Worm (Caenorhabditis elegans) whole organism, L4 larva: ENCODE results near the gene Y54G2A.37.

Experiments
- F44E2.7 ChIP-seq: fragments of 200-800 bp; sonication (Bioruptor generic); IDR thresholded peaks from 2 replicates; pipeline ENCODE4 v2.1.2; 2022; ENCODE audit warnings: missing genetic modification characterization, missing compliant biosample characterization
- F49E8.2 ChIP-seq: sonication (generic microtip); optimal IDR thresholded peaks from 2 replicates; lab custom pipeline; 2016; ENCODE audit warnings: missing compliant biosample characterization, mild to moderate bottlenecking, missing genetic modification characterization, borderline replicate concordance
- R02D3.7 ChIP-seq: fragments of 150-350 bp; sonication (generic microtip); optimal IDR thresholded peaks from 3 replicates; lab custom pipeline; 2014; ENCODE audit warnings: missing biosample characterization, missing genetic modification characterization
- Y48G9A.11 ChIP-seq: fragments of 200-800 bp; sonication (Bioruptor generic); IDR thresholded peaks from 2 replicates; pipeline ENCODE4 v1.3.6; 2022; ENCODE audit warnings: missing genetic modification reagents, missing genetic modification characterization, missing compliant biosample characterization
- Y5F2A.4 ChIP-seq: fragments of 200-800 bp; sonication (Bioruptor generic); optimal IDR thresholded peaks from 2 replicates; lab custom pipeline; 2018; ENCODE audit warnings: mild to moderate bottlenecking, missing genetic modification characterization, missing compliant biosample characterization
- Y75B8A.6 ChIP-seq: fragments of 200-800 bp; sonication (Bioruptor generic); IDR thresholded peaks from 2 replicates; pipeline ENCODE4 v1.3.6; 2022; ENCODE audit warnings: missing genetic modification reagents, missing genetic modification characterization, missing compliant biosample characterization
- aha-1 ChIP-seq: fragments of 150-350 bp; peaks from one replicate; lab custom pipeline; 2014; ENCODE audit warnings: missing biosample characterization, missing genetic modification characterization
- aly-2 ChIP-seq: sonication (generic microtip); optimal IDR thresholded peaks from 2 replicates; lab custom pipeline; 2018; ENCODE audit warnings: missing biosample characterization, missing genetic modification characterization
- ctbp-1 ChIP-seq: fragments of 200-800 bp; sonication (Bioruptor generic); IDR thresholded peaks from 2 replicates; pipeline ENCODE4 v1.3.6; 2022; ENCODE audit warnings: missing genetic modification reagents, missing genetic modification characterization, missing compliant biosample characterization
- daf-19 ChIP-seq: fragments of 200-800 bp; sonication (Bioruptor generic); conservative IDR thresholded peaks from 2 replicates; pipeline ENCODE4 v1.3.6; 2022; ENCODE audit warnings: missing genetic modification characterization, missing compliant biosample characterization
- dmd-6 ChIP-seq: fragments of 200-800 bp; sonication (Bioruptor generic); IDR thresholded peaks from 2 replicates; pipeline ENCODE4 v1.3.6; 2022; ENCODE audit warnings: missing genetic modification reagents, missing genetic modification characterization, missing compliant biosample characterization
- dmd-8 ChIP-seq: fragments of 200-800 bp; sonication (Bioruptor generic); IDR thresholded peaks from 2 replicates; pipeline ENCODE4 v1.3.6; 2022; ENCODE audit warnings: missing genetic modification characterization, missing compliant biosample characterization
- dmd-9 ChIP-seq: fragments of 200-800 bp; sonication (Bioruptor generic); IDR thresholded peaks from 2 replicates; pipeline ENCODE4 v1.3.6; 2022; ENCODE audit warnings: missing genetic modification reagents, missing genetic modification characterization, missing compliant biosample characterization
- duxl-1 ChIP-seq: sonication (generic microtip); optimal IDR thresholded peaks from 2 replicates; lab custom pipeline; 2016; ENCODE audit warnings: mild to moderate bottlenecking, missing genetic modification characterization, moderate library complexity, missing compliant biosample characterization; ENCODE audit not compliant: poor library complexity
- dve-1 ChIP-seq: sonication (generic microtip); optimal IDR thresholded peaks from 2 replicates; lab custom pipeline; 2017; ENCODE audit warnings: antibody characterized with exemption, mild to moderate bottlenecking, missing genetic modification characterization, missing compliant biosample characterization; ENCODE audit not compliant: insufficient read depth
- fkh-10 ChIP-seq: fragments of 150-350 bp; optimal IDR thresholded peaks from 2 replicates; lab custom pipeline; 2014; ENCODE audit warnings: missing biosample characterization, missing genetic modification reagents, missing genetic modification characterization
- fos-1 ChIP-seq: fragments of 150-350 bp; optimal IDR thresholded peaks from 2 replicates; lab custom pipeline; 2014; ENCODE audit warnings: missing biosample characterization, missing genetic modification characterization
- gei-8 ChIP-seq: fragments of 200-800 bp; sonication (Bioruptor generic); optimal IDR thresholded peaks from 2 replicates; lab custom pipeline; 2018; ENCODE audit warnings: mild to moderate bottlenecking, missing genetic modification characterization, missing compliant biosample characterization
- hlh-30 ChIP-seq: sonication (generic microtip); optimal IDR thresholded peaks from 2 replicates; lab custom pipeline; 2017; ENCODE audit warnings: antibody characterized with exemption, mild to moderate bottlenecking, missing genetic modification characterization, missing compliant biosample characterization; ENCODE audit not compliant: insufficient read depth
- jun-1 ChIP-seq: fragments of 150-350 bp; optimal IDR thresholded peaks from 2 replicates; lab custom pipeline; 2014; ENCODE audit warnings: missing biosample characterization, missing genetic modification reagents, missing genetic modification characterization
- lin-1 ChIP-seq: fragments of 200-800 bp; sonication (Bioruptor generic); IDR thresholded peaks from 2 replicates; pipeline ENCODE4 v1.3.6; 2022; ENCODE audit warnings: missing genetic modification reagents, missing genetic modification characterization, missing compliant biosample characterization
- lin-29 ChIP-seq: fragments of 200-800 bp; sonication (Bioruptor generic); IDR thresholded peaks from 2 replicates; pipeline ENCODE4 v1.3.6; 2022; ENCODE audit warnings: missing genetic modification reagents, missing genetic modification characterization, missing compliant biosample characterization
- lin-38 ChIP-seq: fragments of 200-800 bp; sonication (Bioruptor generic); IDR thresholded peaks from 2 replicates; pipeline ENCODE4 v1.3.6; 2022; ENCODE audit warnings: missing genetic modification reagents, missing genetic modification characterization, missing compliant biosample characterization
- lir-3 ChIP-seq: sonication (generic microtip); optimal IDR thresholded peaks from 2 replicates; lab custom pipeline; 2016; ENCODE audit warnings: mild to moderate bottlenecking, missing genetic modification characterization, missing compliant biosample characterization
- madf-5 ChIP-seq, 2 experiments: fragments of 200-800 bp; sonication (Bioruptor generic); IDR thresholded peaks; 2 replicates each; pipeline ENCODE4 v1.3.6; 2022; ENCODE audit warnings: missing compliant biosample characterization in 2 of 2, missing genetic modification characterization in 2 of 2
- mdt-29 ChIP-seq: fragments of 200-800 bp; sonication (Bioruptor generic); IDR thresholded peaks from 2 replicates; pipeline ENCODE4 v1.3.6; 2022; ENCODE audit warnings: missing genetic modification reagents, missing genetic modification characterization, missing compliant biosample characterization
- mep-1 ChIP-seq: fragments of 150-350 bp; sonication (generic microtip); optimal IDR thresholded peaks from 3 replicates; lab custom pipeline; 2014; ENCODE audit warnings: missing biosample characterization, missing genetic modification characterization
- mxl-3 ChIP-seq: fragments of 200-800 bp; sonication (Bioruptor generic); optimal IDR thresholded peaks from 2 replicates; lab custom pipeline; 2018; ENCODE audit warnings: mild to moderate bottlenecking, missing genetic modification characterization, missing compliant biosample characterization
- nhr-11 ChIP-seq: fragments of 150-350 bp; optimal IDR thresholded peaks from 2 replicates; lab custom pipeline; 2014; ENCODE audit warnings: missing biosample characterization, missing genetic modification characterization
- nhr-237 ChIP-seq: sonication (generic microtip); optimal IDR thresholded peaks from 2 replicates; lab custom pipeline; 2017; ENCODE audit warnings: missing biosample characterization, missing genetic modification characterization
- nhr-48 ChIP-seq: sonication (generic microtip); optimal IDR thresholded peaks from 2 replicates; lab custom pipeline; 2016; ENCODE audit warnings: mild to moderate bottlenecking, missing genetic modification characterization, missing compliant biosample characterization
- php-3 ChIP-seq: fragments of 200-800 bp; sonication (Bioruptor generic); IDR thresholded peaks from 2 replicates; pipeline ENCODE4 v1.3.6; 2022; ENCODE audit warnings: missing genetic modification reagents, missing genetic modification characterization, missing compliant biosample characterization
- pqm-1 ChIP-seq: sonication (generic microtip); optimal IDR thresholded peaks from 2 replicates; lab custom pipeline; 2017; ENCODE audit warnings: missing biosample characterization, missing genetic modification characterization
- snpc-1.2 ChIP-seq: fragments of 200-800 bp; sonication (Bioruptor generic); IDR thresholded peaks from 2 replicates; pipeline ENCODE4 v1.3.6; 2022; ENCODE audit warnings: missing genetic modification reagents, missing genetic modification characterization, missing compliant biosample characterization
- snpc-4 ChIP-seq: fragments of 150-350 bp; optimal IDR thresholded peaks from 2 replicates; lab custom pipeline; 2014; ENCODE audit warnings: missing biosample characterization, missing genetic modification characterization
- tag-97 ChIP-seq: fragments of 200-800 bp; sonication (Bioruptor generic); IDR thresholded peaks from 2 replicates; pipeline ENCODE4 v1.3.6; 2022; ENCODE audit warnings: missing genetic modification characterization, missing compliant biosample characterization
- unc-130 ChIP-seq: sonication (generic microtip); optimal IDR thresholded peaks from 2 replicates; lab custom pipeline; 2016; ENCODE audit warnings: missing genetic modification reagents, missing genetic modification characterization, missing compliant biosample characterization
- unc-39 ChIP-seq: sonication (generic microtip); optimal IDR thresholded peaks from 2 replicates; lab custom pipeline; 2017; ENCODE audit warnings: missing biosample characterization, missing genetic modification characterization
- vab-7 ChIP-seq: fragments of 200-800 bp; sonication (Bioruptor generic); IDR thresholded peaks from 2 replicates; pipeline ENCODE4 v1.3.6; 2022; ENCODE audit warnings: missing genetic modification reagents, missing genetic modification characterization, missing compliant biosample characterization
- zfp-3 ChIP-seq: fragments of 200-800 bp; sonication (Bioruptor generic); conservative IDR thresholded peaks from 2 replicates; pipeline ENCODE4 v1.3.6; 2022; ENCODE audit warnings: missing genetic modification reagents, missing genetic modification characterization, missing compliant biosample characterization
- zip-11 ChIP-seq: fragments of 200-800 bp; sonication (Bioruptor generic); IDR thresholded peaks from 2 replicates; pipeline ENCODE4 v1.3.6; 2022; ENCODE audit warnings: missing genetic modification characterization, missing compliant biosample characterization
- ztf-11 ChIP-seq: fragments of 150-350 bp; optimal IDR thresholded peaks from 2 replicates; lab custom pipeline; 2014; ENCODE audit warnings: missing biosample characterization, missing genetic modification characterization
- ztf-7 ChIP-seq: fragments of 150-350 bp; optimal IDR thresholded peaks from 2 replicates; lab custom pipeline; 2014; ENCODE audit warnings: missing biosample characterization, missing genetic modification characterization

The Y54G2A.37 gene

DNA sequence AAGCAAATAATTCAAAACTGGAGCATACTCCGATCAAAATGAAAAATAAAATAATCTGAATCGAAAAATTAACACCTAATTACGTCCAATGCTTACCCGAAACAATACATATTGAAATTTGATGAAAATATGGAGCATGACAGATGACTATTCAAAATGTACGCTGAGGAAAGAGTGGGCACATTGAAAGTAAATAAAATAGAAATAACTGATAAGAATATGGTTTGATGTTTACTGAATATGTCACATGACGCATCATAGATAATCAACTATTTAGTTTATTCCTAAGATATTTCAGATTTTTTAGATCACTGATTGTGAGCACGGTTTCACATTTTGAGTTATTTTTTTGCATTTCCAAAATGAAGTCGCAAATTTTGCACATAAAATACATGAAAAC is 22.2 kb upstream of the Y54G2A.37 start, which contains the start of gene Y54G2A.52 (continued):
- TF ChIP-seq hlh-30 (tag; lab: Kevin White, UChicago), result peak; percentile 56
- TF ChIP-seq unc-39 (tag; lab: Kevin White, UChicago), result no peak
- TF ChIP-seq zip-11, result no peak
- TF ChIP-seq nhr-48 (tag; lab: Kevin White, UChicago), result no peak
- TF ChIP-seq Y48G9A.11 (GFP tag; lab: Robert Waterston, UW), result no peak
- TF ChIP-seq fkh-10 (GFP tag; lab: Kevin White, UChicago), result no peak
- TF ChIP-seq tag-97 (GFP tag; lab: Robert Waterston, UW), result no peak
- TF ChIP-seq Y75B8A.6, result no peak
- TF ChIP-seq ztf-11 (tag; lab: Kevin White, UChicago), result no peak
- TF ChIP-seq ztf-7 (tag; lab: Kevin White, UChicago), result peak; percentile 44
- TF ChIP-seq mep-1 (tag; lab: Kevin White, UChicago), result no peak
- TF ChIP-seq R02D3.7 (tag; lab: Kevin White, UChicago), result no peak
- TF ChIP-seq lir-3 (tag; lab: Kevin White, UChicago), result no peak
- TF ChIP-seq pqm-1, result peak; percentile 63
- no peak for TF ChIP-seq lin-29 (GFP tag; lab: Robert Waterston, UW)
- TF ChIP-seq Y5F2A.4 (GFP tag; lab: Kevin White, UChicago), result no peak
- TF ChIP-seq dmd-9 (GFP tag; lab: Robert Waterston, UW), result no peak
- no peak for TF ChIP-seq F49E8.2
- no peak for TF ChIP-seq fos-1 (tag; lab: Kevin White, UChicago)
- peak; percentile 87 for TF ChIP-seq dve-1 (tag; lab: Kevin White, UChicago)
- TF ChIP-seq zfp-3 (GFP tag; lab: Robert Waterston, UW), result no peak
- no peak for TF ChIP-seq jun-1
- TF ChIP-seq ctbp-1 (GFP tag; lab: Robert Waterston, UW), result no peak
- no peak for TF ChIP-seq duxl-1
- TF ChIP-seq madf-5 (GFP tag; IDR thresholded peaks at IDR 0.05; lab: Robert Waterston, UW), result no peak
- TF ChIP-seq daf-19 (GFP tag; lab: Robert Waterston, UW), result no peak
- peak; percentile 37; the same call in 1 of the 2 replicates for TF ChIP-seq php-3
- no peak for TF ChIP-seq lin-1 (GFP tag; lab: Robert Waterston, UW)
- TF ChIP-seq mdt-29 (GFP tag; lab: Robert Waterston, UW), result no peak
- TF ChIP-seq gei-8 (GFP tag; lab: Kevin White, UChicago), result no peak
- TF ChIP-seq aha-1 (tag; lab: Kevin White, UChicago), result no peak
- no peak for TF ChIP-seq unc-130 (GFP tag; lab: Kevin White, UChicago)
- no peak for TF ChIP-seq snpc-4 (tag; lab: Kevin White, UChicago)
- TF ChIP-seq lin-38 (GFP tag; lab: Robert Waterston, UW), result no peak
- peak; percentile 52; the same call in 1 of the 2 replicates for TF ChIP-seq dmd-6
- no peak for TF ChIP-seq nhr-237

ce11 chrIV:2799389-2799788 is 21.1 kb upstream of the Y54G2A.37 start, which contains the start of gene Y54G2A.10:
TSS of gene Y54G2A.10 (plus strand) at chrIV:2799689.
- no peak for TF ChIP-seq nhr-11
- no peak for TF ChIP-seq fos-1 (tag; lab: Kevin White, UChicago)
- no peak for TF ChIP-seq fkh-10 (GFP tag; lab: Kevin White, UChicago)
- no peak for TF ChIP-seq vab-7 (GFP tag; lab: Robert Waterston, UW)
- no peak for TF ChIP-seq jun-1
- TF ChIP-seq F44E2.7 (GFP tag; lab: Robert Waterston, UW), result no peak
- no peak for TF ChIP-seq snpc-1.2 (GFP tag; lab: Robert Waterston, UW)
- TF ChIP-seq aly-2, result no peak
- no peak for TF ChIP-seq dmd-8 (GFP tag; lab: Robert Waterston, UW)
- no peak for TF ChIP-seq mxl-3 (GFP tag; lab: Kevin White, UChicago)
